Worm (Caenorhabditis elegans): ENCODE measurements around the gene T04F3.5.

ce11 chrV:11803518-11803994 is 43.1 kb downstream of the T04F3.5 start:
- TF ChIP-seq ama-1 (optimal IDR thresholded peaks at IDR 0.05) (no peak), pqm-1 (tag; optimal IDR thresholded peaks at IDR 0.05) (no peak), elt-2 (tag; optimal IDR thresholded peaks at IDR 0.05) (no peak), Y22D7AL.16 (tag; optimal IDR thresholded peaks at IDR 0.05) (no peak), hlh-8 (tag; optimal IDR thresholded peaks at IDR 0.05) (no peak), zip-5 (tag; optimal IDR thresholded peaks at IDR 0.05) (no peak), ceh-22 (tag; optimal IDR thresholded peaks at IDR 0.05) (no peak), pha-4 (tag; optimal IDR thresholded peaks at IDR 0.05) (no peak), pax-1 (tag; optimal IDR thresholded peaks at IDR 0.05) (no peak), sdc-2 (tag; optimal IDR thresholded peaks at IDR 0.05) (no peak), ceh-2 (tag; optimal IDR thresholded peaks at IDR 0.05) (no peak), unc-42 (tag; optimal IDR thresholded peaks at IDR 0.05) (no peak)
